Fruit fly (Drosophila melanogaster): ENCODE data around the gene nan.

nan gene

dm6 chr3L:14161951-14162350 lies 27.5 kb downstream of the nan start:
- TF ChIP-seq Ets98B (GFP tag; IDR thresholded peaks at IDR 0.05) = no peak
- TF ChIP-seq CG10348 (GFP tag; IDR thresholded peaks at IDR 0.05) = no peak
- no peak for TF ChIP-seq CG8159 (tag; optimal IDR thresholded peaks at IDR 0.05)
- no peak for TF ChIP-seq fd96Ca (GFP tag; IDR thresholded peaks at IDR 0.05)
- no peak for TF ChIP-seq Pif1A (GFP tag; optimal IDR thresholded peaks at IDR 0.05)
- no peak for TF ChIP-seq CG14655 (GFP tag; optimal IDR thresholded peaks at IDR 0.05)
- TF ChIP-seq CG17806 (tag; optimal IDR thresholded peaks at IDR 0.05) = no peak
- TF ChIP-seq Snoo (tag; optimal IDR thresholded peaks at IDR 0.05) = no peak
- no peak for TF ChIP-seq CG34367 (tag; optimal IDR thresholded peaks at IDR 0.05)
- no peak for TF ChIP-seq CG32121 (GFP tag; IDR thresholded peaks at IDR 0.05)
- no peak for TF ChIP-seq D1 (tag; optimal IDR thresholded peaks at IDR 0.05)
- TF ChIP-seq CG9948 (tag; optimal IDR thresholded peaks at IDR 0.05) = no peak

- TF ChIP-seq rn (GFP tag; IDR thresholded peaks at IDR 0.05) = no peak
- peak; percentile 61 for TF ChIP-seq CG8159 (tag; optimal IDR thresholded peaks at IDR 0.05)
- TF ChIP-seq D1 (tag; optimal IDR thresholded peaks at IDR 0.05) = no peak
- TF ChIP-seq CG14655 (GFP tag; optimal IDR thresholded peaks at IDR 0.05) = peak; percentile 30
- TF ChIP-seq CG4496 (GFP tag; IDR thresholded peaks at IDR 0.05) = no peak
Observed at dm6 chr3L:14160436-14160835, 29.0 kb downstream of the nan start.

- TF ChIP-seq Ets98B (GFP tag; IDR thresholded peaks at IDR 0.05) (no peak), rn (GFP tag; IDR thresholded peaks at IDR 0.05) (no peak), Snoo (tag; optimal IDR thresholded peaks at IDR 0.05) (no peak), CG34367 (tag; optimal IDR thresholded peaks at IDR 0.05) (no peak), CG17806 (tag; optimal IDR thresholded peaks at IDR 0.05) (no peak), CG12605 (GFP tag; IDR thresholded peaks at IDR 0.05) (no peak), CG10348 (GFP tag; IDR thresholded peaks at IDR 0.05) (no peak)
Observed at dm6 chr3L:14157919-14158541, 31.4 kb downstream of the nan start.

dm6 chr3L:14154940-14155339 lies 34.5 kb downstream of the nan start:
- TF ChIP-seq CG10348 (GFP tag; IDR thresholded peaks at IDR 0.05) (no peak), CG14655 (GFP tag; optimal IDR thresholded peaks at IDR 0.05) (no peak), EcR (GFP tag; optimal IDR thresholded peaks at IDR 0.05) (no peak)

dm6 chr3L:14153644-14154043 lies 35.8 kb downstream of the nan start:
- TF ChIP-seq CG8159 (tag; optimal IDR thresholded peaks at IDR 0.05) (no peak), CG12605 (GFP tag; IDR thresholded peaks at IDR 0.05) (no peak), CG34367 (tag; optimal IDR thresholded peaks at IDR 0.05) (no peak), CG15710 (tag; optimal IDR thresholded peaks at IDR 0.05) (no peak), CG8301 (tag; optimal IDR thresholded peaks at IDR 0.05) (no peak), CG4496 (GFP tag; IDR thresholded peaks at IDR 0.05) (no peak), Pif1A (GFP tag; optimal IDR thresholded peaks at IDR 0.05) (no peak), fd96Ca (GFP tag; IDR thresholded peaks at IDR 0.05) (no peak), CG13204 (GFP tag; optimal IDR thresholded peaks at IDR 0.05) (no peak), rn (GFP tag; IDR thresholded peaks at IDR 0.05) (no peak)

dm6 chr3L:14152608-14153007 lies 36.8 kb downstream of the nan start:
- no peak for TF ChIP-seq CG8301 (tag; optimal IDR thresholded peaks at IDR 0.05)
- TF ChIP-seq Pif1B (GFP tag; optimal IDR thresholded peaks at IDR 0.05) = no peak
- TF ChIP-seq CG8159 (tag; optimal IDR thresholded peaks at IDR 0.05) = no peak
- TF ChIP-seq CG14655 (GFP tag; optimal IDR thresholded peaks at IDR 0.05) = no peak
- no peak for TF ChIP-seq CG4496 (GFP tag; IDR thresholded peaks at IDR 0.05)
- no peak for TF ChIP-seq rn (GFP tag; IDR thresholded peaks at IDR 0.05)
- no peak for TF ChIP-seq CG32121 (GFP tag; IDR thresholded peaks at IDR 0.05)
- TF ChIP-seq CG17806 (tag; optimal IDR thresholded peaks at IDR 0.05) = no peak
- no peak for TF ChIP-seq CG15710 (tag; optimal IDR thresholded peaks at IDR 0.05)
- TF ChIP-seq D1 (tag; optimal IDR thresholded peaks at IDR 0.05) = no peak
- no peak for TF ChIP-seq CG13204 (GFP tag; optimal IDR thresholded peaks at IDR 0.05)
- no peak for TF ChIP-seq Pif1A (GFP tag; optimal IDR thresholded peaks at IDR 0.05)
- no peak for TF ChIP-seq gl (tag; optimal IDR thresholded peaks at IDR 0.05)
- TF ChIP-seq CG12605 (GFP tag; IDR thresholded peaks at IDR 0.05) = no peak
- TF ChIP-seq fd96Ca (GFP tag; IDR thresholded peaks at IDR 0.05) = no peak
- TF ChIP-seq CG10348 (GFP tag; IDR thresholded peaks at IDR 0.05) = no peak
- no peak for TF ChIP-seq Snoo (tag; optimal IDR thresholded peaks at IDR 0.05)

dm6 chr3L:14151447-14151846 lies 38.0 kb downstream of the nan start:
- TF ChIP-seq Snoo (tag; optimal IDR thresholded peaks at IDR 0.05) (no peak), D1 (tag; optimal IDR thresholded peaks at IDR 0.05) (no peak), CG4496 (GFP tag; IDR thresholded peaks at IDR 0.05) (no peak), CG8301 (tag; optimal IDR thresholded peaks at IDR 0.05) (no peak), fd96Ca (GFP tag; IDR thresholded peaks at IDR 0.05) (no peak), Pif1A (GFP tag; optimal IDR thresholded peaks at IDR 0.05) (no peak), CG32121 (GFP tag; IDR thresholded peaks at IDR 0.05) (no peak), CG9948 (tag; optimal IDR thresholded peaks at IDR 0.05) (no peak), CG12605 (GFP tag; IDR thresholded peaks at IDR 0.05) (no peak), CG15710 (tag; optimal IDR thresholded peaks at IDR 0.05) (no peak), Ets98B (GFP tag; IDR thresholded peaks at IDR 0.05) (no peak)
